Fruit fly (Drosophila melanogaster) whole organism: Measurements from ENCODE around the gene Ptp99A.

Experiments used
- CG8478 ChIP-seq: fragments of >200 bp; optimal IDR thresholded peaks from 2 replicates; lab custom pipeline; 2018; ENCODE audit warnings: inconsistent platforms
- Dll ChIP-seq: fragments of >200 bp; optimal IDR thresholded peaks from 2 replicates; lab custom pipeline; 2017
- EcR ChIP-seq, 2 experiments: fragments of >200 bp; optimal IDR thresholded peaks; 2 replicates each; lab custom pipeline; 2017; ENCODE audit warnings: missing biosample characterization in 2 of 2, missing genetic modification characterization in 2 of 2, missing genetic modification reagents in 2 of 2
- pan ChIP-seq: fragments of >200 bp; optimal IDR thresholded peaks from 2 replicates; lab custom pipeline; 2017
- psq ChIP-seq: fragments of >200 bp; optimal IDR thresholded peaks from 2 replicates; lab custom pipeline; 2017
- usp ChIP-seq: fragments of >200 bp; optimal IDR thresholded peaks from 2 replicates; lab custom pipeline; 2017; ENCODE audit warnings: missing biosample characterization, missing genetic modification characterization, mixed read lengths

DNA sequence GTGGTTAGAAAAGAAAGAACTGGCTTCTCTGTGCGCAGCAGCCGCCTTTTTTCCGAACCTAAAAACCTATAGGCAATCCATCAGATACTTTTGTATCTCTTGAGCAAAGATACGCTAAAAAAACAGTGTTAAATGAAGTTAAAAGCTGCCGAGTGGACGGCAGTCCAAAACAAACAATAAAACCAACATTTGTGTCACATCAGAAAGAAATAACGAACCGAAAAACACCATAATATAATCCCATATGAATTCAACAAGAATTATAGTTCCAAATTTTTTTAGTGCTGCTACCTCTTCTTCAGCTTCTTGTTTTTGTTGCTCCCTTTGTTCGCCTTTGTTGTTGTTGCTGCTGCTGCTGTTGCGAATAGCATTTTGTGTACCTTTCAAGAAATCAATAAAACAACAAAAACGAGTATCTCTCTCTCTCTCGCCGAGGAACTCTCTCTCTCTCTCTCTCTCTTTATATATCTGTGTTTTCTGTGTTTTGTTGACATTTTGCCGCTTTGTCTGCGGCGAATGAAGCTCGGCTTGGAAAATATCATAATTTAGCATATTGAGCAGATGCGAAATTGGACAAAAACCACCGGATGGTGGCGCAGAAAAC lies 80.4 kb downstream of the Ptp99A start:
- TF ChIP-seq psq (lab: Kevin White, UChicago) (no peak), pan (lab: Kevin White, UChicago) (no peak), usp (GFP tag; lab: Kevin White, UChicago) (no peak), EcR (GFP tag; optimal IDR thresholded peaks at IDR 0.05; lab: Kevin White, UChicago) (no peak), CG8478 (lab: Kevin White, UChicago) (no peak), Dll (lab: Kevin White, UChicago) (no peak)
